Worm (Caenorhabditis elegans) whole organism, late embryonic: ENCODE data around the gene fat-3.

Experiments used
- C08G9.2 ChIP-seq: sonication (generic microtip); optimal IDR thresholded peaks from 2 replicates; lab custom pipeline; 2016; ENCODE audit warnings: mild to moderate bottlenecking, missing genetic modification characterization, moderate library complexity, missing compliant biosample characterization
- K09A11.1 ChIP-seq: sonication (generic microtip); optimal IDR thresholded peaks from 2 replicates; lab custom pipeline; 2017; ENCODE audit warnings: antibody characterized with exemption, mild to moderate bottlenecking, missing genetic modification characterization, missing compliant biosample characterization; ENCODE audit not compliant: insufficient read depth
- T23F11.4 ChIP-seq: fragments of 200-800 bp; sonication (Bioruptor generic); optimal IDR thresholded peaks from 2 replicates; lab custom pipeline; 2018; ENCODE audit warnings: mild to moderate bottlenecking, missing genetic modification characterization, missing compliant biosample characterization
- ahr-1 ChIP-seq: sonication (generic microtip); optimal IDR thresholded peaks from 2 replicates; lab custom pipeline; 2016; ENCODE audit warnings: missing genetic modification characterization, missing compliant biosample characterization
- ama-1 ChIP-seq: fragments of 150-350 bp; optimal IDR thresholded peaks from 2 replicates; lab custom pipeline; 2014
- ceh-14 ChIP-seq: sonication (generic microtip); optimal IDR thresholded peaks from 2 replicates; lab custom pipeline; 2016; ENCODE audit warnings: missing genotype, missing genetic modification characterization, missing compliant biosample characterization
- ceh-18 ChIP-seq: sonication (generic microtip); optimal IDR thresholded peaks from 2 replicates; lab custom pipeline; 2016; ENCODE audit warnings: missing genetic modification characterization, missing compliant biosample characterization
- ceh-2 ChIP-seq: sonication (generic microtip); optimal IDR thresholded peaks from 2 replicates; lab custom pipeline; 2016; ENCODE audit warnings: missing genotype, missing genetic modification characterization, missing compliant biosample characterization
- ceh-24 ChIP-seq: sonication (generic microtip); optimal IDR thresholded peaks from 2 replicates; lab custom pipeline; 2016; ENCODE audit warnings: mild to moderate bottlenecking, missing genetic modification characterization, missing compliant biosample characterization
- ceh-30 ChIP-seq: fragments of 150-350 bp; optimal IDR thresholded peaks from 2 replicates; lab custom pipeline; 2014; ENCODE audit warnings: missing biosample characterization, missing genetic modification characterization
- ceh-31 ChIP-seq: sonication (generic microtip); optimal IDR thresholded peaks from 2 replicates; lab custom pipeline; 2016; ENCODE audit warnings: missing genetic modification characterization, missing compliant biosample characterization
- ceh-34 ChIP-seq: sonication (generic microtip); optimal IDR thresholded peaks from 2 replicates; lab custom pipeline; 2016; ENCODE audit warnings: mild to moderate bottlenecking, missing genetic modification characterization, missing compliant biosample characterization
- ceh-9 ChIP-seq: sonication (generic microtip); optimal IDR thresholded peaks from 2 replicates; lab custom pipeline; 2016; ENCODE audit warnings: mild to moderate bottlenecking, missing genetic modification characterization, inconsistent platforms, missing compliant biosample characterization
- che-1 ChIP-seq: sonication (generic microtip); optimal IDR thresholded peaks from 2 replicates; lab custom pipeline; 2016; ENCODE audit warnings: mild to moderate bottlenecking, missing genetic modification characterization, missing compliant biosample characterization
- dve-1 ChIP-seq: sonication (generic microtip); optimal IDR thresholded peaks from 2 replicates; lab custom pipeline; 2017; ENCODE audit warnings: antibody characterized with exemption, mild to moderate bottlenecking, missing genetic modification characterization, missing compliant biosample characterization
- elt-2 ChIP-seq: sonication (generic microtip); optimal IDR thresholded peaks from 2 replicates; lab custom pipeline; 2016; ENCODE audit warnings: missing genetic modification reagents, missing genetic modification characterization, missing compliant biosample characterization
- elt-4 ChIP-seq: sonication (generic microtip); optimal IDR thresholded peaks from 2 replicates; lab custom pipeline; 2016; ENCODE audit warnings: missing genetic modification characterization, missing compliant biosample characterization
- ets-4 ChIP-seq: sonication (generic microtip); optimal IDR thresholded peaks from 2 replicates; lab custom pipeline; 2016; ENCODE audit warnings: missing genetic modification characterization, missing compliant biosample characterization
- eyg-1 ChIP-seq: sonication (generic microtip); optimal IDR thresholded peaks from 2 replicates; lab custom pipeline; 2016; ENCODE audit warnings: missing genotype, missing genetic modification characterization, missing compliant biosample characterization
- fax-1 ChIP-seq: sonication (generic microtip); optimal IDR thresholded peaks from 2 replicates; lab custom pipeline; 2016; ENCODE audit warnings: missing genotype, missing genetic modification characterization, missing compliant biosample characterization
- fkh-10 ChIP-seq: fragments of 150-350 bp; optimal IDR thresholded peaks from 2 replicates; lab custom pipeline; 2014; ENCODE audit warnings: missing biosample characterization, missing genetic modification reagents, missing genetic modification characterization
- hlh-15 ChIP-seq: sonication (generic microtip); optimal IDR thresholded peaks from 2 replicates; lab custom pipeline; 2016; ENCODE audit warnings: missing genetic modification characterization, missing compliant biosample characterization
- hlh-30 ChIP-seq: sonication (generic microtip); optimal IDR thresholded peaks from 2 replicates; lab custom pipeline; 2017; ENCODE audit warnings: antibody characterized with exemption, missing genetic modification characterization, missing compliant biosample characterization; ENCODE audit not compliant: insufficient read depth
- hlh-6 ChIP-seq: sonication (generic microtip); optimal IDR thresholded peaks from 2 replicates; lab custom pipeline; 2016; ENCODE audit warnings: missing genotype, missing genetic modification characterization, missing compliant biosample characterization
- nfya-1 ChIP-seq: sonication (generic microtip); optimal IDR thresholded peaks from 2 replicates; lab custom pipeline; 2017; ENCODE audit warnings: missing genetic modification characterization, mild to moderate bottlenecking, missing compliant biosample characterization, antibody characterized with exemption, moderate library complexity
- pag-3 ChIP-seq: sonication (generic microtip); optimal IDR thresholded peaks from 2 replicates; lab custom pipeline; 2016; ENCODE audit warnings: missing compliant biosample characterization, missing genetic modification characterization, borderline replicate concordance
- pat-9 ChIP-seq: fragments of 200-800 bp; sonication (Bioruptor generic); optimal IDR thresholded peaks from 2 replicates; lab custom pipeline; 2018; ENCODE audit warnings: mild to moderate bottlenecking, missing genetic modification characterization, moderate library complexity, missing compliant biosample characterization
- pax-1 ChIP-seq: fragments of 150-350 bp; optimal IDR thresholded peaks from 2 replicates; lab custom pipeline; 2014; ENCODE audit warnings: missing biosample characterization, missing genetic modification characterization
- pha-2 ChIP-seq: sonication (generic microtip); optimal IDR thresholded peaks from 2 replicates; lab custom pipeline; 2017; ENCODE audit warnings: mild to moderate bottlenecking, missing genetic modification characterization, missing compliant biosample characterization
- pha-4 ChIP-seq: fragments of 150-350 bp; optimal IDR thresholded peaks from 2 replicates; lab custom pipeline; 2018; ENCODE audit warnings: missing biosample characterization, missing genetic modification reagents, missing genetic modification characterization
- pros-1 ChIP-seq: fragments of 150-350 bp; optimal IDR thresholded peaks from 2 replicates; lab custom pipeline; 2014; ENCODE audit warnings: missing biosample characterization, missing genetic modification reagents, missing genetic modification characterization
- ref-2 ChIP-seq: sonication (generic microtip); optimal IDR thresholded peaks from 2 replicates; lab custom pipeline; 2016; ENCODE audit warnings: missing genetic modification characterization, missing compliant biosample characterization
- rnt-1 ChIP-seq: sonication (generic microtip); optimal IDR thresholded peaks from 2 replicates; lab custom pipeline; 2016; ENCODE audit warnings: missing genetic modification characterization, missing compliant biosample characterization
- sdc-2 ChIP-seq: sonication (generic microtip); optimal IDR thresholded peaks from 2 replicates; lab custom pipeline; 2016; ENCODE audit warnings: missing genotype, missing genetic modification characterization, missing compliant biosample characterization
- sox-2 ChIP-seq: fragments of 200-800 bp; sonication (Bioruptor generic); IDR thresholded peaks from 2 replicates; pipeline ENCODE4 v1.3.6; 2022; ENCODE audit warnings: missing genetic modification reagents, missing genetic modification characterization, missing compliant biosample characterization
- syd-9 ChIP-seq: sonication (generic microtip); optimal IDR thresholded peaks from 2 replicates; lab custom pipeline; 2016; ENCODE audit warnings: mild to moderate bottlenecking, missing genetic modification characterization, moderate library complexity, missing compliant biosample characterization
- tbx-2 ChIP-seq: sonication (generic microtip); optimal IDR thresholded peaks from 2 replicates; lab custom pipeline; 2016; ENCODE audit warnings: missing genetic modification characterization, missing compliant biosample characterization
- tbx-7 ChIP-seq: sonication (generic microtip); optimal IDR thresholded peaks from 2 replicates; lab custom pipeline; 2016; ENCODE audit warnings: missing genotype, missing genetic modification characterization, missing compliant biosample characterization
- ttx-3 ChIP-seq: sonication (generic microtip); optimal IDR thresholded peaks from 2 replicates; lab custom pipeline; 2016; ENCODE audit warnings: missing genetic modification reagents, missing genetic modification characterization, missing compliant biosample characterization
- unc-3 ChIP-seq, 2 experiments: fragments of 200-800 bp in 1 of 2; sonication (Bioruptor generic) in 1 of 2; sonication (generic microtip) in 1 of 2; conservative IDR thresholded peaks in 1 of 2; optimal IDR thresholded peaks in 1 of 2; 2 replicates each; pipeline versions ENCODE4 v1.3.6 to Lab custom; 2016 to 2022; ENCODE audit warnings: missing compliant biosample characterization in 2 of 2, missing genetic modification characterization in 2 of 2, missing genetic modification reagents in 1 of 2
- unc-42 ChIP-seq: sonication (generic microtip); optimal IDR thresholded peaks from 2 replicates; lab custom pipeline; 2016; ENCODE audit warnings: missing genotype, missing genetic modification characterization, missing compliant biosample characterization
- unc-55 ChIP-seq: sonication (generic microtip); optimal IDR thresholded peaks from 2 replicates; lab custom pipeline; 2017; ENCODE audit warnings: missing biosample characterization, missing genetic modification reagents, missing genetic modification characterization
- zip-5 ChIP-seq: sonication (generic microtip); optimal IDR thresholded peaks from 2 replicates; lab custom pipeline; 2016; ENCODE audit warnings: missing genetic modification characterization, missing compliant biosample characterization

The fat-3 gene

ce11 chrIV:9772096-9772720, 30.6 kb upstream of the fat-3 start, which contains the start of gene cav-1 (continued):
- no peak for TF ChIP-seq eyg-1 (tag; lab: Kevin White, UChicago)
- TF ChIP-seq fkh-10 (GFP tag; lab: Kevin White, UChicago) = no peak

DNA sequence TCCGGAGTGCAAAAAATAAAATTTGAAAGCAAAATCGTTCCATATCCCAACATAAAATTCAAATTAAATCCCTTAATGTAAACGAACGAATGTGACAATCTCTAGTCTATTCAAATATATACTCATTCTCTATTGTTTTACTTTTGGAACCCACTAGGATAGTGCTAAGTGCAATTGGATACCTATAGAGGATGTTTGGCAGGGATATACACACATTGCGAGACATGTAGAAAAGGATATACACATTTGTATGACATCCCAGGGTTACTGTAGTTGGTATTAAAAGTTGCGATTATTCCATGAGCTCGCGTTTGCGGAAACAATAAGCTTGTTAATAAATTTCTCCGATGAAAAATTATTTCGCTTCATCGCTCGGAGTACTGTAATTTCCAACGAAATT, 29.4 kb upstream of the fat-3 start:
- TF ChIP-seq sox-2 (peak; percentile 15; the same call in 1 of the 2 replicates), pha-2 (tag; lab: Kevin White, UChicago) (peak; percentile 3), ceh-34 (tag; lab: Kevin White, UChicago) (peak; percentile 35), pat-9 (no peak), unc-55 (GFP tag; lab: Kevin White, UChicago) (no peak), pha-4 (tag; lab: Kevin White, UChicago) (no peak), elt-2 (tag; lab: Kevin White, UChicago) (no peak), ama-1 (lab: Kevin White, UChicago) (peak; percentile 88), ceh-9 (tag; lab: Kevin White, UChicago) (no peak), ceh-24 (no peak), T23F11.4 (GFP tag; lab: Kevin White, UChicago) (no peak), ceh-18 (no peak), ahr-1 (no peak), sdc-2 (tag; lab: Kevin White, UChicago) (no peak), ref-2 (no peak)

ce11 chrIV:9777535-9777934, 25.3 kb upstream of the fat-3 start, which contains the start of gene sna-2:
sna-2 (minus strand) TSS chrIV:9777634.
- TF ChIP-seq ceh-31 (tag; lab: Kevin White, UChicago) (peak; percentile 92), rnt-1 (tag; lab: Kevin White, UChicago) (peak; percentile 50), eyg-1 (tag; lab: Kevin White, UChicago) (no peak), tbx-7 (tag; lab: Kevin White, UChicago) (peak; percentile 37), unc-42 (peak; percentile 54), C08G9.2 (tag; lab: Kevin White, UChicago) (peak; percentile 83), ceh-34 (tag; lab: Kevin White, UChicago) (no peak), ceh-2 (tag; lab: Kevin White, UChicago) (peak; percentile 69), ceh-24 (no peak), ahr-1 (no peak), ets-4 (tag; lab: Kevin White, UChicago) (peak; percentile 66), tbx-2 (tag; lab: Kevin White, UChicago) (peak; percentile 45), hlh-15 (no peak), nfya-1 (tag; lab: Kevin White, UChicago) (peak; percentile 20), pros-1 (tag; lab: Kevin White, UChicago) (no peak)

ce11 chrIV:9778016-9778415, 24.8 kb upstream of the fat-3 start, which contains the start of gene T13F2.6:
T13F2.6 (plus strand) TSS chrIV:9778321.
- TF ChIP-seq tbx-2 (tag; lab: Kevin White, UChicago) (no peak), sox-2 (no peak), ceh-14 (tag; lab: Kevin White, UChicago) (no peak), K09A11.1 (tag; lab: Kevin White, UChicago) (no peak), unc-42 (no peak), hlh-15 (no peak), fax-1 (tag; lab: Kevin White, UChicago) (no peak), ttx-3 (no peak), unc-55 (GFP tag; lab: Kevin White, UChicago) (no peak), nfya-1 (tag; lab: Kevin White, UChicago) (no peak), dve-1 (tag; lab: Kevin White, UChicago) (no peak), ceh-30 (tag; lab: Kevin White, UChicago) (no peak)

- TF ChIP-seq ceh-18 (no peak), ceh-14 (tag; lab: Kevin White, UChicago) (no peak), syd-9 (tag; lab: Kevin White, UChicago) (no peak), unc-3 (GFP tag; conservative IDR thresholded peaks at IDR 0.05; lab: Robert Waterston, UW) (no peak), unc-3 (tag; optimal IDR thresholded peaks at IDR 0.05; lab: Kevin White, UChicago) (no peak), ets-4 (tag; lab: Kevin White, UChicago) (no peak), pax-1 (tag; lab: Kevin White, UChicago) (no peak), hlh-6 (tag; lab: Kevin White, UChicago) (no peak), ahr-1 (no peak), hlh-30 (tag; lab: Kevin White, UChicago) (no peak), elt-4 (tag; lab: Kevin White, UChicago) (no peak), ceh-2 (tag; lab: Kevin White, UChicago) (no peak), pha-4 (tag; lab: Kevin White, UChicago) (no peak), che-1 (tag; lab: Kevin White, UChicago) (no peak), zip-5 (no peak), pha-2 (tag; lab: Kevin White, UChicago) (no peak), ceh-30 (tag; lab: Kevin White, UChicago) (no peak), pag-3 (tag; lab: Kevin White, UChicago) (no peak)
These were observed 18.1 kb upstream of the fat-3 start, which contains the start of gene sre-4 for ce11 chrIV:9784689-9785088. sre-4 (minus strand) TSS chrIV:9784789.
